Fruit fly (Drosophila melanogaster) whole organism, pupa: Measurements from ENCODE around the gene CG3984.

Experiments used
- CG10348 ChIP-seq: fragments of 200-800 bp; sonication (Bioruptor generic); IDR thresholded peaks from 2 replicates; pipeline ENCODE4 v1.3.6; 2022; ENCODE audit warnings: missing biosample characterization, missing genetic modification characterization
- CG13204 ChIP-seq: fragments of 200-800 bp; sonication (Bioruptor generic); optimal IDR thresholded peaks from 2 replicates; lab custom pipeline; 2018; ENCODE audit warnings: missing biosample characterization, mild to moderate bottlenecking, missing genetic modification characterization, moderate library complexity
- CG14655 ChIP-seq: fragments of 200-800 bp; sonication (Bioruptor generic); optimal IDR thresholded peaks from 3 replicates; lab custom pipeline; 2017; ENCODE audit warnings: mild to moderate bottlenecking, missing biosample characterization, missing genetic modification reagents, missing genetic modification characterization
- CG17806 ChIP-seq: fragments of 200-800 bp; sonication (Bioruptor generic); optimal IDR thresholded peaks from 2 replicates; lab custom pipeline; 2018; ENCODE audit warnings: missing biosample characterization, mild to moderate bottlenecking, missing genetic modification characterization, moderate library complexity
- CG32121 ChIP-seq: fragments of 200-800 bp; sonication (Bioruptor generic); IDR thresholded peaks from 2 replicates; pipeline ENCODE4 v1.3.6; 2022; ENCODE audit warnings: missing biosample characterization, missing genetic modification characterization
- CG34367 ChIP-seq: fragments of 200-800 bp; sonication (Bioruptor generic); optimal IDR thresholded peaks from 2 replicates; lab custom pipeline; 2018; ENCODE audit warnings: missing biosample characterization, mild to moderate bottlenecking, missing genetic modification characterization
- CG4496 ChIP-seq: fragments of 200-800 bp; sonication (Bioruptor generic); IDR thresholded peaks from 3 replicates; pipeline ENCODE4 v1.3.6; 2022; ENCODE audit warnings: missing biosample characterization, missing genetic modification characterization
- CG9948 ChIP-seq: fragments of 200-800 bp; sonication (Bioruptor generic); optimal IDR thresholded peaks from 2 replicates; lab custom pipeline; 2018; ENCODE audit warnings: missing biosample characterization, mild to moderate bottlenecking, missing genetic modification characterization, moderate library complexity
- D1 ChIP-seq: fragments of 200-800 bp; sonication (Bioruptor generic); optimal IDR thresholded peaks from 2 replicates; lab custom pipeline; 2018; ENCODE audit warnings: missing biosample characterization, mild to moderate bottlenecking, missing genetic modification characterization, moderate library complexity
- EcR ChIP-seq: fragments of 200-800 bp; sonication (Bioruptor generic); optimal IDR thresholded peaks from 3 replicates; lab custom pipeline; 2019; ENCODE audit warnings: missing biosample characterization, missing genetic modification characterization, mild to moderate bottlenecking, moderate library complexity, missing genetic modification reagents
- Ets98B ChIP-seq: fragments of 200-800 bp; sonication (Bioruptor generic); IDR thresholded peaks from 2 replicates; pipeline ENCODE4 v1.3.6; 2022; ENCODE audit warnings: missing biosample characterization, missing genetic modification characterization
- Pif1A ChIP-seq: fragments of 200-800 bp; sonication (Bioruptor generic); optimal IDR thresholded peaks from 3 replicates; lab custom pipeline; 2016; ENCODE audit warnings: missing biosample characterization, missing genetic modification characterization
- fd96Ca ChIP-seq: fragments of 200-800 bp; sonication (Bioruptor generic); IDR thresholded peaks from 3 replicates; pipeline ENCODE4 v1.3.6; 2022; ENCODE audit warnings: missing biosample characterization, missing genetic modification characterization
- gl ChIP-seq: fragments of 200-800 bp; sonication (Bioruptor generic); optimal IDR thresholded peaks from 2 replicates; lab custom pipeline; 2018; ENCODE audit warnings: missing biosample characterization, mild to moderate bottlenecking, missing genetic modification characterization
- rn ChIP-seq: fragments of 200-800 bp; sonication (Bioruptor generic); IDR thresholded peaks from 2 replicates; pipeline ENCODE4 v1.3.6; 2022; ENCODE audit warnings: missing biosample characterization, missing genetic modification characterization

The CG3984 gene

dm6 chr3R:15181467-15181866 is 44.5 kb downstream of the CG3984 start, which contains the start of gene Mf:
Gene Mf (minus strand): TSS chr3R:15181510.
- TF ChIP-seq fd96Ca (GFP tag; lab: Robert Waterston, UW) (no peak), CG4496 (no peak), EcR (no peak), CG13204 (GFP tag; lab: Kevin White, UChicago) (no peak), CG32121 (GFP tag; lab: Robert Waterston, UW) (no peak), D1 (tag; lab: Kevin White, UChicago) (no peak), rn (GFP tag; lab: Robert Waterston, UW) (no peak), CG9948 (tag; lab: Kevin White, UChicago) (no peak), Ets98B (GFP tag; lab: Robert Waterston, UW) (no peak), Pif1A (GFP tag; lab: Kevin White, UChicago) (no peak), CG34367 (no peak), CG17806 (tag; lab: Kevin White, UChicago) (no peak), gl (tag; lab: Kevin White, UChicago) (no peak), CG14655 (GFP tag; lab: Kevin White, UChicago) (no peak), CG10348 (GFP tag; lab: Robert Waterston, UW) (no peak)
